Worm (Caenorhabditis elegans) whole organism, midembryonic: ENCODE measurements around the gene Y51H4A.938.

ENCODE experiments used
- flt-1 ChIP-seq: fragments of 200-800 bp; sonication (Bioruptor generic); IDR thresholded peaks from 2 replicates; pipeline ENCODE4 v1.3.6; 2022; ENCODE audit warnings: missing genetic modification characterization, missing compliant biosample characterization
- klf-2 ChIP-seq: fragments of 200-800 bp; sonication (Bioruptor generic); conservative IDR thresholded peaks from 2 replicates; pipeline ENCODE4 v1.3.6; 2022; ENCODE audit warnings: missing genetic modification reagents, missing genetic modification characterization, missing compliant biosample characterization
- tab-1 ChIP-seq: fragments of 200-800 bp; sonication (Bioruptor generic); IDR thresholded peaks from 2 replicates; pipeline ENCODE4 v1.3.6; 2022; ENCODE audit warnings: missing genetic modification characterization, missing compliant biosample characterization
- ztf-29 ChIP-seq: fragments of 200-800 bp; sonication (Bioruptor generic); IDR thresholded peaks from 2 replicates; pipeline ENCODE4 v1.3.6; 2022; ENCODE audit warnings: missing genetic modification reagents, missing genetic modification characterization, missing compliant biosample characterization

- TF ChIP-seq tab-1 (GFP tag; lab: Robert Waterston, UW), result no peak
- TF ChIP-seq flt-1 (GFP tag; lab: Robert Waterston, UW), result no peak
- no peak for TF ChIP-seq ztf-29
- TF ChIP-seq klf-2 (GFP tag; lab: Robert Waterston, UW), result no peak
Measured at ce11 chrIV:16446664-16447063, 34.3 kb upstream of the Y51H4A.938 start.
